Worm (Caenorhabditis elegans) whole organism, L4/young adult: ENCODE data around the gene F12D9.2.

Source experiments
- W03F9.2 ChIP-seq: fragments of 150-350 bp; optimal IDR thresholded peaks from 2 replicates; lab custom pipeline; 2014; ENCODE audit warnings: missing biosample characterization, missing genetic modification characterization
- dao-5 ChIP-seq: sonication (generic microtip); optimal IDR thresholded peaks from 2 replicates; lab custom pipeline; 2016; ENCODE audit warnings: missing genotype, missing genetic modification characterization, moderate library complexity, missing compliant biosample characterization
- him-1 ChIP-seq: sonication (generic microtip); optimal IDR thresholded peaks from 2 replicates; lab custom pipeline; 2016; ENCODE audit warnings: missing genotype, missing genetic modification reagents, missing genetic modification characterization, missing compliant biosample characterization

ce11 chrX:8602722-8603427, 44.0 kb downstream of the F12D9.2 start:
- no peak for TF ChIP-seq dao-5 (tag; lab: Kevin White, UChicago)
- no peak for TF ChIP-seq W03F9.2 (tag; lab: Kevin White, UChicago)
- TF ChIP-seq him-1: no peak
